Worm (Caenorhabditis elegans): ENCODE measurements around the gene copb-1.

copb-1 gene

ce11 chrII:3054622-3055021 is 24.0 kb upstream of the copb-1 start:
- no peak for TF ChIP-seq fos-1 (tag; optimal IDR thresholded peaks at IDR 0.05)
- TF ChIP-seq unc-55 (GFP tag; optimal IDR thresholded peaks at IDR 0.05), result peak; percentile 36
- TF ChIP-seq F13H6.1 (tag; optimal IDR thresholded peaks at IDR 0.05), result peak; percentile 19

ce11 chrII:3055531-3055930 is 23.1 kb upstream of the copb-1 start:
- TF ChIP-seq gmeb-1 (tag; optimal IDR thresholded peaks at IDR 0.05) (no peak), C34F6.9 (tag; optimal IDR thresholded peaks at IDR 0.05) (peak; percentile 35), ceh-82 (tag; optimal IDR thresholded peaks at IDR 0.05) (no peak), fos-1 (tag; optimal IDR thresholded peaks at IDR 0.05) (no peak), egl-27 (tag; optimal IDR thresholded peaks at IDR 0.05) (no peak), sma-3 (GFP tag; optimal IDR thresholded peaks at IDR 0.05) (no peak), sem-4 (tag; optimal IDR thresholded peaks at IDR 0.05) (no peak), lin-11 (tag; optimal IDR thresholded peaks at IDR 0.05) (no peak), lin-13 (GFP tag; optimal IDR thresholded peaks at IDR 0.05) (no peak), nhr-129 (tag; optimal IDR thresholded peaks at IDR 0.05) (peak; percentile 26), unc-55 (GFP tag; optimal IDR thresholded peaks at IDR 0.05) (peak; percentile 25), mdl-1 (tag; optimal IDR thresholded peaks at IDR 0.05) (no peak), nhr-6 (tag; optimal IDR thresholded peaks at IDR 0.05) (no peak), lsy-2 (tag; optimal IDR thresholded peaks at IDR 0.05) (no peak), aly-2 (tag; optimal IDR thresholded peaks at IDR 0.05) (no peak), crh-2 (tag; optimal IDR thresholded peaks at IDR 0.05) (peak; percentile 17), Y55F3AM.14 (GFP tag; optimal IDR thresholded peaks at IDR 0.05) (no peak), zag-1 (tag; optimal IDR thresholded peaks at IDR 0.05) (no peak), mab-5 (tag; optimal IDR thresholded peaks at IDR 0.05) (no peak), peb-1 (tag; optimal IDR thresholded peaks at IDR 0.05) (no peak), nhr-12 (tag; optimal IDR thresholded peaks at IDR 0.05) (no peak), nhr-23 (tag; optimal IDR thresholded peaks at IDR 0.05) (no peak)

- no peak for TF ChIP-seq aly-2 (tag; optimal IDR thresholded peaks at IDR 0.05)
- TF ChIP-seq C34F6.9 (tag; optimal IDR thresholded peaks at IDR 0.05), result no peak
- no peak for TF ChIP-seq mab-5 (tag; optimal IDR thresholded peaks at IDR 0.05)
- no peak for TF ChIP-seq nhr-11 (tag; optimal IDR thresholded peaks at IDR 0.05)
- TF ChIP-seq sem-4 (tag; optimal IDR thresholded peaks at IDR 0.05), result no peak
- no peak for TF ChIP-seq R02D3.7 (tag; optimal IDR thresholded peaks at IDR 0.05)
- no peak for TF ChIP-seq crh-2 (tag; optimal IDR thresholded peaks at IDR 0.05)
- TF ChIP-seq skn-1 (tag; optimal IDR thresholded peaks at IDR 0.05), result no peak
- TF ChIP-seq lin-39 (tag; optimal IDR thresholded peaks at IDR 0.05), result no peak
- no peak for TF ChIP-seq snpc-4 (tag; optimal IDR thresholded peaks at IDR 0.05)
- TF ChIP-seq ceh-16 (tag; optimal IDR thresholded peaks at IDR 0.05), result no peak
These were observed 22.2 kb upstream of the copb-1 start, which contains the start of gene lin-8 for ce11 chrII:3056266-3056872. Gene lin-8 (plus strand): TSS chrII:3056822.

- no peak for TF ChIP-seq ztf-1 (GFP tag; conservative IDR thresholded peaks at IDR 0.05)
- no peak for TF ChIP-seq lin-13 (GFP tag; optimal IDR thresholded peaks at IDR 0.05)
- no peak for TF ChIP-seq mab-5 (tag; optimal IDR thresholded peaks at IDR 0.05)
- no peak for TF ChIP-seq unc-39 (tag; optimal IDR thresholded peaks at IDR 0.05)
- no peak for TF ChIP-seq Y55F3AM.14 (GFP tag; optimal IDR thresholded peaks at IDR 0.05)
- no peak for TF ChIP-seq nhr-21 (tag; optimal IDR thresholded peaks at IDR 0.05)
- no peak for TF ChIP-seq sem-4 (tag; optimal IDR thresholded peaks at IDR 0.05)
- TF ChIP-seq nhr-6 (tag; optimal IDR thresholded peaks at IDR 0.05), result no peak
- TF ChIP-seq sma-9 (GFP tag; optimal IDR thresholded peaks at IDR 0.05), result no peak
- TF ChIP-seq sma-9 (tag; optimal IDR thresholded peaks at IDR 0.05), result no peak
- TF ChIP-seq nhr-237 (tag; optimal IDR thresholded peaks at IDR 0.05), result no peak
- TF ChIP-seq alr-1 (tag; optimal IDR thresholded peaks at IDR 0.05), result no peak
- no peak for TF ChIP-seq F13H6.1 (tag; optimal IDR thresholded peaks at IDR 0.05)
These were observed 17.8 kb upstream of the copb-1 start, which contains the start of gene Y25C1A.6 for ce11 chrII:3060782-3061181. Gene Y25C1A.6 (plus strand): TSS chrII:3061082.

ce11 chrII:3061605-3062004 is 17.0 kb upstream of the copb-1 start:
- no peak for TF ChIP-seq ama-1 (optimal IDR thresholded peaks at IDR 0.05)

Data from whole organism, L2 larva.